Fruit fly (Drosophila melanogaster): ENCODE data around the gene CG43294.

The CG43294 gene

DNA sequence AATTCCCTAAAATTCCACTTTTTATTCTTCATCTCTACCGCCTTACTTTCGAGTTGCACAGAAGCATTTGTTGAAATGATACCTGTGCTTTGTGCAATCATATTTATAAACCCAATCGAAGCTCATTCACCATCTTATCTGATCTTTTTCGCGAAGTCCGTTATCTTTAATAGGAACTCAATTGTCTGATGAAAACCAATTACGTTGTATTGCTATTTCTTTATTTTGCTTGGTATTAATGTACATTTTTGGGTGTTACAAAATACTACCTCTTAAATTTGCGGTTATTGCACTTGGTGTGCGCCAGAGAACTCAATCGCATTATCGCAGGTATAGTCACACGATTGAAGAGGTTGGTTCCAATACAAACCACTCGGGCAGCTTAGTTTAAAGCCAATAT, 14.8 kb downstream of the CG43294 start, which contains the start of gene Muc68E:
Gene Muc68E (minus strand): TSS at position 101 of the 400 bp plus-strand sequence.
- TF ChIP-seq CTCF (optimal IDR thresholded peaks at IDR 0.05) (no peak), CG8478 (optimal IDR thresholded peaks at IDR 0.05) (no peak)

DNA sequence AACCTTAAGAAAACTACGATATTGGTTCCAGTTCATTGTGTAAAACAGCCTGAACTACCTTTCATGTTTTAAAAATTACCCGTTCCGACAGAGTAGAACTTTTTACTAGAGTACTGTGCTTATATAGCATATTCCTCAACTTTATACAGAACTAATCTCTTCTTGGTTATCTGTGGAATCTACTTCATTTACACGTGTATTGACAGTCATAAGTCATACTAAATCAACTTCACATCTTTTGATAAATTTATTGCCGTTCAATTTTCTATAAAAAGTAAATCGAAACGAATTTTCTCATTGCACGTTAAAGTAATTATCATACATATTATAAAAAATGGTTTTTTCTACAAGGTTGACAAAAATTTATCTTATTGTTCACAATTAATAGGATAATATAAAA, 15.6 kb downstream of the CG43294 start, which contains the start of gene CG42397:
Gene CG42397 (minus strand): TSS at position 101 of the 400 bp plus-strand sequence.
- TF ChIP-seq CG8478 (optimal IDR thresholded peaks at IDR 0.05) (no peak), CTCF (optimal IDR thresholded peaks at IDR 0.05) (no peak)

DNA sequence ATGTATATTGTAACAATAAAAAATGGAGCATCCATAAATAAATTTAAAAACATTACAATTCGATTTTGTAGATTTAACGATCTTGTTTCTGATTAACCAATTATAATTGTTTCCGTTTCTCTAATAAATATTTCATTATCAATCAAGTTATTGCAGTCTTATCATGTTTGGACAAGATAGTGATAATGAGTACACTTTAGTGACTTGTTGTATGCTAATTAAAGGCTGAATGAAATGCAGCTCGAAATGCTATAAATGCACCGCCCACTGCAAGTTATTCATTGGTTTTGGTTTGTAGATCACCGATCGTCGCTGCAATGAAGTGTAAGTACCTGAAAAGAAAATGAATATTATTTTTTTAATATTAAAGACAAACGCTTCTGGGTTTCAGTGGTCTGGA, 16.5 kb downstream of the CG43294 start, which contains the start of gene CG14125:
Gene CG14125 (plus strand): TSS at position 301 of the 400 bp plus-strand sequence.
- no peak for TF ChIP-seq CG8478 (optimal IDR thresholded peaks at IDR 0.05)
- no peak for TF ChIP-seq CTCF (optimal IDR thresholded peaks at IDR 0.05)

DNA sequence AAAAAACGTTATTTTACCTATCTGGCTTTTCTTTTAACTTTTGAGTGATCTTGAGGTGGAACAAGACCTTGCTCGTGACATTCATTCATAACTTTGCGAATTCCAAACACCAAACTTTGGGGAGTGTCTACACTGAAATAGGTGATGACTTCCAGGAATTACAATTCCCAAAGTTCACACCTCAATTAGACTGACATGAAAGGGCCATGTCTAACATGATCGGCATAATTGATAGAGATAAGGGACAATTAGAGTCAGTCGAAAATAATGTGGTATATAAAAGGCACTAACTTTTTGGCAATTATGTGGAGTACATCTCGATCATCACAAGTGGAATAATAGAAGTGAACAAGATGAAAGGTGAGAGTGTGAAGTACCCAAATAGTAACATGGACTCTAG, 17.7 kb downstream of the CG43294 start, which contains the start of gene CG43896:
Gene CG43896 (plus strand): TSS at position 301 of the 400 bp plus-strand sequence.
- TF ChIP-seq CTCF (optimal IDR thresholded peaks at IDR 0.05): no peak
- no peak for TF ChIP-seq CG8478 (optimal IDR thresholded peaks at IDR 0.05)

DNA sequence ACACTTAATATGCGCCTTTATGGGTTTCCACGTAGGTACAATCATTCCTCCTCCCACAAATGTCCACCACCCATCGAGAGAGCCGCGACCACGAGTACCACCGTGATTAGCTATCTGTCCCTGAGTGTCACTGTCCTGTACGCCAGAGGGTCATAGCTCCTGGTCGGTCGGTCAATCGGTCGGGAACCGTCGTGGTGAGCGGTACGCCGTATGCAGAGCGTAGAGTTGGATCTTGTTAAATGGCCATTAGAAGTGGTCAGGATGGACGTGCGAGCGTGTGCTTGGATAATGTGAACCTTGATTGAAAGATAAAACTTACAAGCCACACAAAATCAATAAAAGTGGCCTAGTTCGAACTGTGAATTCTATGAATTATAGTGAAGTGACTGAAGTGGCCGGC, 26.5 kb downstream of the CG43294 start, which contains the start of gene CG6938:
Gene CG6938 (plus strand): TSS at position 301 of the 400 bp plus-strand sequence.
- no peak for TF ChIP-seq CTCF (optimal IDR thresholded peaks at IDR 0.05)
- no peak for TF ChIP-seq CG8478 (optimal IDR thresholded peaks at IDR 0.05)

DNA sequence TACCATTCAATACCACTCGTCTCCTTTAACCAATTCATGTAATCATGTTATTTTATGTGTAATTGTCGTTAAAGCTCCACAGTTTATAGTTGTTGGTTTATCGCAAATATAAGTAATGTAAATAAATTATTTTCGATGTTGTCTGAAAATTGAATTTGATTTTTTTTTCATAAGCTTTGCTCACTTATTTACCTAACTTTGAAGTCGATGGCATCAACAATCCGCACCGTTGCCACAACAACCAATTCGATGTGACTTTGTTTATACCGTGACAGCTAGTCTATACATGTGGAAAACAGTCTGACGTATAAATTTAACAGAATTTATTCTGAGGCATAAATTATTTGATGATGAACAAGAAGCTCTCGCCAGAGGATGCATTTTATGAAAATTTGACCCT, 32.4 kb downstream of the CG43294 start, which contains the start of gene CG6931:
Gene CG6931 (plus strand): TSS at position 301 of the 400 bp plus-strand sequence.
- TF ChIP-seq CTCF (optimal IDR thresholded peaks at IDR 0.05) (no peak), CG8478 (optimal IDR thresholded peaks at IDR 0.05) (no peak)

DNA sequence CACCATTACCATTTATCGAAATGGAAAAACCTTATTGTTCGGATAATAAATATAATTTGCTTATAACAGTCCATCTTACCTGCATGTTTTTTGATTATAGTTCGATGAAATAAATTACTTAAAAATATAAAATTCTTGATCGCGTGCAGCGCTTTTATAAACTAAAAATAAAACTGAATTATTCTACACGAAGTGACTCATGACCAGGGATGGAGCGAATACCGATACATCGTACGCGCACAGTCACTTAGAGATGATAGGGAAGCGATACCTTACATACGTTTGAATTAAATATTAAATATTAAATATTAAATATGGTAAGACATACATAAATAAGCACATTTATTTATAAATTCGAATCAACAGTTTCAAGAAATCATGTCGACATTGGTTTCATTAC, 34.9 kb downstream of the CG43294 start, which contains the start of gene viaf:
Gene viaf (minus strand): TSS at position 220 of the 400 bp plus-strand sequence.
- peak in 1 of 2 experiments; percentile 14 for TF ChIP-seq CTCF (optimal IDR thresholded peaks at IDR 0.05)
- TF ChIP-seq CG8478 (optimal IDR thresholded peaks at IDR 0.05): no peak

DNA sequence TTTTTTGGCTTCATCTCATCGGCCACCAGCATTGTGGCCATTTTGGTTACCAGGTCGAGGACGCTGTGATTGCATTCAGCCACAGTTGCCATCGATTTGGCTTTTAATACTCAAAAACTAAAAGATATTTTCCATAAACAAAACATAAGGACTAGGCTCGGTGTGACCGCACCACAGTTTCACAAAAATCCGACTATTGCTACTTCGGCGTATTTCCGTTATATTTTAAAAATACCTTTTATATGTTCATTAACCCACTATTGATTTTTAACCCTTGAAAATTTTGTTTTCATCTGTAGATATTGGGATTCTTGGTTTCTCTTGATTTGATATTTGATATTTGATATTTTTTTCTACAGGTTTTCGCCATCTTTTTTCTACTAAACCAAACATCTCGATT, 39.9 kb downstream of the CG43294 start, which contains the start of gene Grip163:
Gene Grip163 (minus strand): TSS at position 180 of the 400 bp plus-strand sequence.
- TF ChIP-seq CTCF (optimal IDR thresholded peaks at IDR 0.05) (no peak), CG8478 (optimal IDR thresholded peaks at IDR 0.05) (no peak)

DNA sequence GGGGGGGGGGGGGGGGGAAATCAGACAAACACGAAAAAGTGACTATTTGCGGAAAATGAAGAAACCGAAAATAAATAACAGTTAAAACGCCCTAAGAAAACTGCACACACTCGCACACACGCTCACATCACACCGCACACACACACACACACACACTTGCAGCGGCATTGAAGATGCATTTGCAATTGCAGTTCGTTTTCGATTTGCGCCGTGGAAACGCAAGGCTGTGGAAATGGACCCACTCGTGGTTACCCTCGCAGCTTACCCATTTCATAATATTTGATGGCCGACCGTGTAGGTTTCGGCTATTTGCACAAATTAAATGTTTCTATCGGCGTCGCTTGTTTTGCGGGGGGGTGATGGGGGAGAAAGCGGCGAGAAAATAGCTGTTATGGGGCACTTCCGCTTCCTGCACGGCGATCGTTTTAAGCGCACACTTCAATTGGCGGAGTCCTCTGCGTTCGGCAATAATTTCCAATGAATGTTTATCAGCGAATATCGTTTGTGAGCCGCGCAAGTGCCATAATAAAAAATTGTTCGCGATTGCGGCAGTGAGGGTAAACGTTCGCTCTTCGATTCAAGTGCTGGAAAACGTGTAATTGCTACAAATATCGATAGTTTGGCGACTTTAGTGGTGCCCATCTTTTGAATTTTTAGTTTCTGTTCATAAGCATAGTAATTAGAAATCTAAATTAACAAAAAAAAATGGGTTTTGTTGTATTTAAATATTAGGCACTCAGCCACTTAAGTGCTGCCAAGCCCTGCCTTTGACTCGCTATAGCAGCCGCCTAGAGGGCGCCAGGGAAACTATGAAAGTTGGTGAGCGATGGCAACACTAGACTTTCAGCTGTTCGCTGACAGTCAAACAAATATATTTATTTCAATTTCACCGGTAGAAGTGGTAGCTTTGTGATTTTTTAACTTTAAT, 44.5 kb downstream of the CG43294 start, which contains the start of the genes Pop2 and CG6928:
Gene Pop2 (minus strand): TSS at position 595 of the 928 bp plus-strand sequence.
Gene CG6928 (plus strand): TSS at position 835 of the 928 bp plus-strand sequence.
- peak; percentile 86 to 89 for TF ChIP-seq CTCF (optimal IDR thresholded peaks at IDR 0.05)
- no peak for TF ChIP-seq CG8478 (optimal IDR thresholded peaks at IDR 0.05)

DNA sequence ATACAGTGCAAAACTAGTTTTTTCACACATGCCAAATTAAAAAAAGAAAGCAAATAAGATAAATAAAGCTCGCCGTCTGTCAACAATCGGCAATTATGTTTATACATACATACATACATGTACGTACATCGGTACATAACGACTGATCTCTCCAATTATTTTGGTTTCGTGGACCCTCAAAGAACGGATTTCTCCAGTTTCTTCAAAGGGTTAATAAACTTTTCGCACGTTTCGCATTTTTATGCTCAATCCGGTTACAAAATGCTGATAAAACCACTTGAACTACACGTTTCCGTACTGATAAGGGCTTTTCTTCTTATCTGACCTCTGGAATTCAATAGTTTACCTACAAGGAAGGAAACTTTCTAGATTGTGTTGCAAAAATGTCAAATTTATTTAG, 45.4 kb downstream of the CG43294 start:
- TF ChIP-seq CG8478 (optimal IDR thresholded peaks at IDR 0.05): no peak
- no peak for TF ChIP-seq CTCF (optimal IDR thresholded peaks at IDR 0.05)

DNA sequence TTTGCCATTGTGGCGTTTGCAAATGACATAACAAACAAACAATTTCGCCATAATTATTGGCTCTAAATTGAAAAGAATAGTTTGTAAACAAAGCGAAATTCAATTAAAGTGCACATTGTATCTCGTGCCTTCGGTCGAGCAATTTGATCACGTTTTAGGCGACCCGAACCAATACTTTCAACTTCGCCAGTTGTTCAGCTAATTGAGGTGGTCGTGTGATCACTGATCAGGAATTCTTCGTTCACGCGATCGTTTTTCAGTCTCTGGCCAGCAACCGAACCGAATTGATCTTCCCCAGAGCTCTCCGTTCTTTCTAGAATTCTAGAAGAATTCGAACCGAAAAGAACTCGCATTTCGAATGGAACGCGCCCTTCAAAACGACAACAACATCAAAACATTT, 46.1 kb downstream of the CG43294 start:
- no peak for TF ChIP-seq CTCF (optimal IDR thresholded peaks at IDR 0.05)
- no peak for TF ChIP-seq CG8478 (optimal IDR thresholded peaks at IDR 0.05)

DNA sequence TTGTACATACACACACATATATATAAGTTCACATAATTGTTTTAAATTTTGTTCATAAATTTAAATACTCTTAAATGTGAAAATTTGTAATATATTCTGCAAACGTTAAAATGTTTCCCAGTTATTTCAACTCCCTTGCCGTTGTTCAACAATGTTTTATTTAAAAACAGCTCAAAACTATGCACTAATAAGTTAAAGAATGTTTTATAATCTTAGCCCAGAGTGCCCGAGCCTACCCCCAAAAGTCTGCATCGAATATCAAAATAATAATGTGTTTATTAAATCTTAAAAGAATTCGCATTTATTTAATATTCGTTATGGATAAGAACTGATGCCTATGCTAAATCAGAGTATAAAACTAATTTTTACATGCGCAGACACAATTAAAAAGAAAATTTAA, 49.9 kb downstream of the CG43294 start:
- TF ChIP-seq CG8478 (optimal IDR thresholded peaks at IDR 0.05) (no peak), CTCF (optimal IDR thresholded peaks at IDR 0.05) (no peak)
